Fruit fly (Drosophila melanogaster) whole organism, embryonic: ENCODE results near the gene CG6843.

Source experiments
- Abd-B ChIP-seq: fragments of 200-800 bp; sonication (Bioruptor generic); optimal IDR thresholded peaks from 2 replicates; lab custom pipeline; 2018; ENCODE audit warnings: missing biosample characterization, mild to moderate bottlenecking, missing genetic modification characterization, moderate library complexity
- Aef1 ChIP-seq: fragments of 200-800 bp; sonication (Bioruptor generic); IDR thresholded peaks from 3 replicates; pipeline ENCODE4 v1.3.6; 2022; ENCODE audit warnings: missing biosample characterization, missing genetic modification characterization
- Antp ChIP-seq: fragments of 200-800 bp; sonication (Bioruptor generic); optimal IDR thresholded peaks from 3 replicates; lab custom pipeline; 2016; ENCODE audit warnings: missing biosample characterization, missing genetic modification characterization
- Asciz ChIP-seq: fragments of 200-800 bp; sonication (Bioruptor generic); optimal IDR thresholded peaks from 2 replicates; lab custom pipeline; 2017; ENCODE audit warnings: missing biosample characterization, mild to moderate bottlenecking, missing genetic modification characterization, missing genetic modification reagents
- Bteb2 ChIP-seq: fragments of 200-800 bp; sonication (Bioruptor generic); optimal IDR thresholded peaks from 2 replicates; lab custom pipeline; 2016; ENCODE audit warnings: missing biosample characterization, missing genetic modification characterization
- CG1024 ChIP-seq: fragments of 200-800 bp; sonication (Bioruptor generic); IDR thresholded peaks from 2 replicates; pipeline ENCODE4 v1.3.6; 2022; ENCODE audit warnings: missing biosample characterization, missing genetic modification characterization
- CG10321 ChIP-seq: fragments of 200-800 bp; sonication (Bioruptor generic); IDR thresholded peaks from 2 replicates; pipeline ENCODE4 v1.3.6; 2022; ENCODE audit warnings: missing biosample characterization, missing genetic modification characterization
- CG11247 ChIP-seq: fragments of 200-800 bp; sonication (Bioruptor generic); IDR thresholded peaks from 2 replicates; pipeline ENCODE4 v1.3.6; 2022; ENCODE audit warnings: missing biosample characterization, missing genetic modification characterization
- CG12155 ChIP-seq: fragments of 200-800 bp; sonication (Bioruptor generic); optimal IDR thresholded peaks from 3 replicates; lab custom pipeline; 2016; ENCODE audit warnings: missing biosample characterization, missing genetic modification characterization
- CG12659 ChIP-seq: fragments of 200-800 bp; sonication (Bioruptor generic); optimal IDR thresholded peaks from 3 replicates; lab custom pipeline; 2017; ENCODE audit warnings: mild to moderate bottlenecking, missing biosample characterization, missing genetic modification reagents, missing genetic modification characterization
- CG12942 ChIP-seq: fragments of 200-800 bp; sonication (Bioruptor generic); optimal IDR thresholded peaks from 3 replicates; lab custom pipeline; 2016; ENCODE audit warnings: missing biosample characterization, missing genetic modification characterization
- CG15073 ChIP-seq: fragments of 200-800 bp; sonication (Bioruptor generic); optimal IDR thresholded peaks from 2 replicates; lab custom pipeline; 2016; ENCODE audit warnings: missing biosample characterization, missing genetic modification characterization
- CG15514 ChIP-seq: fragments of 200-800 bp; sonication (Bioruptor generic); optimal IDR thresholded peaks from 3 replicates; lab custom pipeline; 2017; ENCODE audit warnings: missing biosample characterization, missing genetic modification characterization, mild to moderate bottlenecking, moderate library complexity, missing genetic modification reagents
- CG1832 ChIP-seq: fragments of 200-800 bp; sonication (Bioruptor generic); optimal IDR thresholded peaks from 2 replicates; lab custom pipeline; 2017; ENCODE audit warnings: missing biosample characterization, mild to moderate bottlenecking, missing genetic modification characterization, inconsistent platforms
- CG3281 ChIP-seq: fragments of 200-800 bp; sonication (Bioruptor generic); optimal IDR thresholded peaks from 3 replicates; lab custom pipeline; 2017; ENCODE audit warnings: missing biosample characterization, mild to moderate bottlenecking, missing genetic modification characterization
- CG33213 ChIP-seq: fragments of 200-800 bp; sonication (Bioruptor generic); optimal IDR thresholded peaks from 3 replicates; lab custom pipeline; 2016; ENCODE audit warnings: missing biosample characterization, missing genetic modification characterization
- CG33557 ChIP-seq: fragments of 200-800 bp; sonication (Bioruptor generic); optimal IDR thresholded peaks from 2 replicates; lab custom pipeline; 2019; ENCODE audit warnings: missing biosample characterization, mild to moderate bottlenecking, missing genetic modification characterization, moderate library complexity
- CG3847 ChIP-seq: fragments of 200-800 bp; sonication (Bioruptor generic); IDR thresholded peaks from 2 replicates; pipeline ENCODE4 v1.3.6; 2022; ENCODE audit warnings: missing biosample characterization, missing genetic modification characterization
- CG4820 ChIP-seq: fragments of 200-800 bp; sonication (Bioruptor generic); optimal IDR thresholded peaks from 3 replicates; lab custom pipeline; 2016; ENCODE audit warnings: missing biosample characterization, missing genetic modification characterization
- CG7839 ChIP-seq: fragments of 200-800 bp; sonication (Bioruptor generic); optimal IDR thresholded peaks from 3 replicates; lab custom pipeline; 2018; ENCODE audit warnings: missing biosample characterization, mild to moderate bottlenecking, missing genetic modification characterization, moderate library complexity
- CG8290 ChIP-seq, 3 experiments: fragments of 200-800 bp; sonication (Bioruptor generic); optimal IDR thresholded peaks; 2 replicates each; lab custom pipeline; 2016 to 2019; ENCODE audit warnings: missing biosample characterization in 3 of 3, missing genetic modification characterization in 3 of 3, mild to moderate bottlenecking in 2 of 3, moderate library complexity in 1 of 3
- CG8478 ChIP-seq: fragments of >200 bp; optimal IDR thresholded peaks from 2 replicates; lab custom pipeline; 2018
- CG8944 ChIP-seq: fragments of 200-800 bp; sonication (Bioruptor generic); optimal IDR thresholded peaks from 3 replicates; lab custom pipeline; 2016; ENCODE audit warnings: missing biosample characterization, missing genetic modification characterization
- CG9817 ChIP-seq: fragments of 200-800 bp; sonication (Bioruptor generic); optimal IDR thresholded peaks from 2 replicates; lab custom pipeline; 2018; ENCODE audit warnings: missing biosample characterization, mild to moderate bottlenecking, missing genetic modification characterization, moderate library complexity
- Camta ChIP-seq: fragments of 200-800 bp; sonication (Bioruptor generic); optimal IDR thresholded peaks from 2 replicates; lab custom pipeline; 2016; ENCODE audit warnings: missing biosample characterization, missing genetic modification characterization
- CrebB ChIP-seq: fragments of 200-800 bp; sonication (Bioruptor generic); optimal IDR thresholded peaks from 3 replicates; lab custom pipeline; 2018; ENCODE audit warnings: missing biosample characterization, mild to moderate bottlenecking, missing genetic modification characterization
- E2f2 ChIP-seq: fragments of 200-800 bp; sonication (Bioruptor generic); IDR thresholded peaks from 2 replicates; pipeline ENCODE4 v1.3.6; 2022; ENCODE audit warnings: missing biosample characterization, missing genetic modification characterization
- Elba2 ChIP-seq: fragments of 200-800 bp; sonication (Bioruptor generic); optimal IDR thresholded peaks from 3 replicates; lab custom pipeline; 2016; ENCODE audit warnings: missing biosample characterization, missing genetic modification characterization
- GATAe ChIP-seq: fragments of 200-800 bp; sonication (Bioruptor generic); conservative IDR thresholded peaks from 2 replicates; pipeline ENCODE4 v1.3.6; 2022; ENCODE audit warnings: missing biosample characterization, missing genetic modification characterization
- Meics ChIP-seq: fragments of 200-800 bp; sonication (Bioruptor generic); optimal IDR thresholded peaks from 2 replicates; lab custom pipeline; 2017; ENCODE audit warnings: missing biosample characterization, mild to moderate bottlenecking, missing genetic modification characterization
- Mrtf ChIP-seq: fragments of 200-800 bp; sonication (Bioruptor generic); IDR thresholded peaks from 3 replicates; pipeline ENCODE4 v1.3.6; 2022; ENCODE audit warnings: missing biosample characterization, missing genetic modification characterization
- NK7.1 ChIP-seq: fragments of 200-800 bp; sonication (Bioruptor generic); optimal IDR thresholded peaks from 3 replicates; lab custom pipeline; 2016; ENCODE audit warnings: missing biosample characterization, missing genetic modification characterization
- Side ChIP-seq: fragments of 200-800 bp; sonication (Bioruptor generic); optimal IDR thresholded peaks from 2 replicates; lab custom pipeline; 2016; ENCODE audit warnings: missing biosample characterization, missing genetic modification characterization
- Sry-δ ChIP-seq: fragments of 200-800 bp; sonication (Bioruptor generic); optimal IDR thresholded peaks from 2 replicates; lab custom pipeline; 2016; ENCODE audit warnings: missing biosample characterization, missing genetic modification characterization
- bcd ChIP-seq: fragments of 200-800 bp; sonication (Bioruptor generic); optimal IDR thresholded peaks from 2 replicates; lab custom pipeline; 2017; ENCODE audit warnings: missing biosample characterization, mild to moderate bottlenecking, missing genetic modification characterization
- caup ChIP-seq: fragments of 200-800 bp; sonication (Bioruptor generic); optimal IDR thresholded peaks from 3 replicates; lab custom pipeline; 2017; ENCODE audit warnings: missing biosample characterization, mild to moderate bottlenecking, missing genetic modification characterization, moderate library complexity; ENCODE audit not compliant: severe bottlenecking
- gcm2 ChIP-seq: fragments of 200-800 bp; sonication (Bioruptor generic); optimal IDR thresholded peaks from 2 replicates; lab custom pipeline; 2016; ENCODE audit warnings: missing biosample characterization, missing genetic modification characterization
- gro ChIP-seq: fragments of 200-800 bp; sonication (Bioruptor generic); optimal IDR thresholded peaks from 2 replicates; lab custom pipeline; 2016; ENCODE audit warnings: missing biosample characterization, missing genetic modification characterization
- h ChIP-seq: fragments of >200 bp; optimal IDR thresholded peaks from 2 replicates; lab custom pipeline; 2017
- hb ChIP-seq: fragments of 200-800 bp; sonication (Bioruptor generic); IDR thresholded peaks from 3 replicates; pipeline ENCODE4 v1.3.6; 2022; ENCODE audit warnings: missing biosample characterization, missing genetic modification characterization; ENCODE audit not compliant: partially characterized antibody
- maf-S ChIP-seq: fragments of 200-800 bp; sonication (Bioruptor generic); optimal IDR thresholded peaks from 2 replicates; lab custom pipeline; 2016; ENCODE audit warnings: missing biosample characterization, missing genetic modification characterization
- peb ChIP-seq: fragments of 200-800 bp; sonication (Bioruptor generic); IDR thresholded peaks from 2 replicates; pipeline ENCODE4 v1.3.6; 2022; ENCODE audit warnings: missing biosample characterization, missing genetic modification characterization
- phol ChIP-seq: fragments of 200-800 bp; sonication (Bioruptor generic); optimal IDR thresholded peaks from 3 replicates; lab custom pipeline; 2018; ENCODE audit warnings: missing biosample characterization, mild to moderate bottlenecking, missing genetic modification characterization, moderate library complexity
- psq ChIP-seq: fragments of 200-800 bp; sonication (Bioruptor generic); optimal IDR thresholded peaks from 2 replicates; lab custom pipeline; 2017; ENCODE audit warnings: missing biosample characterization, missing genetic modification characterization
- repo ChIP-seq: fragments of 200-800 bp; sonication (Bioruptor generic); optimal IDR thresholded peaks from 2 replicates; lab custom pipeline; 2016; ENCODE audit warnings: missing biosample characterization, missing genetic modification characterization
- slbo ChIP-seq: fragments of 200-800 bp; sonication (Bioruptor generic); IDR thresholded peaks from 2 replicates; pipeline ENCODE4 v1.3.6; 2022; ENCODE audit warnings: missing biosample characterization, missing genetic modification characterization
- tgo ChIP-seq: fragments of 200-800 bp; sonication (Bioruptor generic); IDR thresholded peaks from 3 replicates; pipeline ENCODE4 v1.3.6; 2022; ENCODE audit warnings: missing biosample characterization, missing genetic modification characterization
- twi ChIP-seq: fragments of 200-800 bp; optimal IDR thresholded peaks from 2 replicates; lab custom pipeline; 2019; ENCODE audit warnings: missing biosample characterization, mild to moderate bottlenecking, missing genetic modification characterization, moderate library complexity
- unc-4 ChIP-seq: fragments of 200-800 bp; sonication (Bioruptor generic); IDR thresholded peaks from 2 replicates; pipeline ENCODE4 v1.3.6; 2022; ENCODE audit warnings: missing biosample characterization, missing genetic modification characterization; ENCODE audit not compliant: partially characterized antibody
- vnd ChIP-seq: fragments of 200-800 bp; sonication (Bioruptor generic); IDR thresholded peaks from 3 replicates; pipeline ENCODE4 v1.3.6; 2022; ENCODE audit warnings: missing biosample characterization, missing genetic modification characterization; ENCODE audit not compliant: partially characterized antibody
- wor ChIP-seq: fragments of 200-800 bp; sonication (Bioruptor generic); IDR thresholded peaks from 2 replicates; pipeline ENCODE4 v1.3.6; 2022; ENCODE audit warnings: missing biosample characterization, missing genetic modification characterization

CG6843 gene

dm6 chr3L:18867521-18867920 lies 33.9 kb upstream of the CG6843 start, which contains the start of gene Dysb (continued):
- peak; percentile 89 for TF ChIP-seq CG11247
- peak; percentile 73 for TF ChIP-seq CG12942
- peak; percentile 88 for TF ChIP-seq caup (GFP tag; lab: Kevin White, UChicago)
- peak; percentile 65 for TF ChIP-seq CG33557
- peak; percentile 70 for TF ChIP-seq Abd-B
- peak; percentile 9 for TF ChIP-seq NK7.1 (GFP tag; lab: Kevin White, UChicago)
- TF ChIP-seq peb (GFP tag; lab: Robert Waterston, UW), result peak; percentile 73
- TF ChIP-seq psq (GFP tag; lab: Kevin White, UChicago), result peak; percentile 73
- peak; percentile 91 for TF ChIP-seq Asciz (GFP tag; lab: Kevin White, UChicago)
- TF ChIP-seq Elba2 (GFP tag; lab: Kevin White, UChicago), result peak; percentile 44
- TF ChIP-seq CG1832 (GFP tag; lab: Kevin White, UChicago), result no peak
- no peak for TF ChIP-seq repo (GFP tag; lab: Kevin White, UChicago)
- TF ChIP-seq CG3281 (GFP tag; lab: Kevin White, UChicago), result peak; percentile 82
- TF ChIP-seq GATAe (GFP tag; lab: Robert Waterston, UW), result peak; percentile 21; the same call in 1 of the 2 replicates
- TF ChIP-seq CG15073, result no peak
- peak; percentile 90 for TF ChIP-seq CG7839 (tag; lab: Kevin White, UChicago)
- TF ChIP-seq hb (GFP tag; lab: Robert Waterston, UW), result no peak
- no peak for TF ChIP-seq Sry-δ (GFP tag; lab: Kevin White, UChicago)
- TF ChIP-seq Aef1, result peak; percentile 78
- TF ChIP-seq Camta, result peak; percentile 66
- TF ChIP-seq gro, result peak; percentile 37
- TF ChIP-seq CG12155, result peak; percentile 79
- TF ChIP-seq bcd (GFP tag; lab: Kevin White, UChicago), result peak; percentile 81
- TF ChIP-seq E2f2 (GFP tag; lab: Robert Waterston, UW), result peak; percentile 76
- peak; percentile 89 for TF ChIP-seq Meics (GFP tag; lab: Kevin White, UChicago)
- TF ChIP-seq Mrtf (GFP tag; lab: Robert Waterston, UW), result peak; percentile 68; the same call in 2 of the 3 replicates
- TF ChIP-seq CG1024 (GFP tag; lab: Robert Waterston, UW), result peak; percentile 79
- no peak for TF ChIP-seq CG8478
- peak; percentile 63 for TF ChIP-seq CG4820 (GFP tag; lab: Kevin White, UChicago)
- peak; percentile 48 for TF ChIP-seq Antp
- TF ChIP-seq maf-S, result peak; percentile 27
- TF ChIP-seq slbo (GFP tag; lab: Robert Waterston, UW), result peak; percentile 95
- peak; percentile 24; the same call in 1 of the 2 replicates for TF ChIP-seq unc-4
- peak; percentile 75 for TF ChIP-seq CrebB (tag; lab: Kevin White, UChicago)
- TF ChIP-seq CG3847 (GFP tag; lab: Robert Waterston, UW), result peak; percentile 85
- TF ChIP-seq CG8944 (GFP tag; lab: Kevin White, UChicago), result peak; percentile 34
- TF ChIP-seq CG33213 (GFP tag; lab: Kevin White, UChicago), result peak; percentile 20
- peak; percentile 43; the same call in 1 of the 2 replicates for TF ChIP-seq wor (GFP tag; lab: Robert Waterston, UW)
- TF ChIP-seq vnd (GFP tag; lab: Robert Waterston, UW), result no peak
- TF ChIP-seq twi (tag; lab: Kevin White, UChicago), result peak; percentile 57
- TF ChIP-seq CG12659, result peak; percentile 91
- peak; percentile 50 for TF ChIP-seq gcm2
- peak; percentile 66 for TF ChIP-seq CG10321
- TF ChIP-seq Side, result peak; percentile 66
- peak; percentile 81 for TF ChIP-seq phol (tag; lab: Kevin White, UChicago)
- TF ChIP-seq h (lab: Kevin White, UChicago), result no peak
- peak; percentile 56 for TF ChIP-seq Bteb2
- TF ChIP-seq CG15514, result peak; percentile 85
- peak; percentile 33 for TF ChIP-seq CG8290 (GFP tag; optimal IDR thresholded peaks at IDR 0.05; lab: Kevin White, UChicago)
- TF ChIP-seq CG8290 (tag; optimal IDR thresholded peaks at IDR 0.05; lab: Kevin White, UChicago), result peak in 1 of 2 experiments; percentile 85
- peak; percentile 79 for TF ChIP-seq CG9817
- peak; percentile 91 for TF ChIP-seq tgo (GFP tag; lab: Robert Waterston, UW)
